Worm (Caenorhabditis elegans) whole organism, L1 larva: ENCODE results near the gene popl-5.

Experiments
- F16B12.6 ChIP-seq: fragments of 150-350 bp; optimal IDR thresholded peaks from 2 replicates; lab custom pipeline; 2014; ENCODE audit warnings: missing biosample characterization, missing genetic modification characterization
- ama-1 ChIP-seq: fragments of 150-350 bp; optimal IDR thresholded peaks from 2 replicates; lab custom pipeline; 2014
- blmp-1 ChIP-seq: fragments of 150-350 bp; optimal IDR thresholded peaks from 2 replicates; lab custom pipeline; 2014; ENCODE audit warnings: missing biosample characterization, missing genetic modification characterization
- dpl-1 ChIP-seq, 3 experiments: fragments of 150-350 bp in 2 of 3; sonication (generic microtip) in 1 of 3; optimal IDR thresholded peaks; 2 replicates each; lab custom pipeline; 2014 to 2017; ENCODE audit warnings: missing biosample characterization in 3 of 3, missing genetic modification characterization in 3 of 3, missing genetic modification reagents in 3 of 3
- dsc-1 ChIP-seq: sonication (generic microtip); optimal IDR thresholded peaks from 2 replicates; lab custom pipeline; 2016; ENCODE audit warnings: mild to moderate bottlenecking, missing genetic modification characterization, missing compliant biosample characterization
- efl-1 ChIP-seq, 4 experiments: fragments of 150-350 bp; optimal IDR thresholded peaks in 3 of 4; peaks in 1 of 4; 1 replicate in 1 of 4; 2 replicates in 3 of 4; lab custom pipeline; 2014; ENCODE audit warnings: missing biosample characterization in 2 of 4, missing genetic modification characterization in 2 of 4, missing genetic modification reagents in 2 of 4
- elt-2 ChIP-seq: sonication (generic microtip); optimal IDR thresholded peaks from 2 replicates; lab custom pipeline; 2016; ENCODE audit warnings: missing genetic modification characterization, mild to moderate bottlenecking, inconsistent platforms, missing compliant biosample characterization, missing genetic modification reagents
- elt-3 ChIP-seq, 6 experiments: fragments of 150-350 bp in 1 of 6; sonication (generic microtip); optimal IDR thresholded peaks; 2 replicates each; lab custom pipeline; 2017 to 2018; ENCODE audit warnings: missing biosample characterization in 6 of 6, missing genetic modification characterization in 6 of 6, inconsistent platforms in 1 of 6
- fos-1 ChIP-seq: fragments of 150-350 bp; optimal IDR thresholded peaks from 2 replicates; lab custom pipeline; 2014; ENCODE audit warnings: missing biosample characterization, missing genetic modification characterization
- irx-1 ChIP-seq: sonication (generic microtip); optimal IDR thresholded peaks from 2 replicates; lab custom pipeline; 2016; ENCODE audit warnings: missing genetic modification characterization, missing compliant biosample characterization
- jun-1 ChIP-seq: fragments of 150-350 bp; optimal IDR thresholded peaks from 2 replicates; lab custom pipeline; 2014; ENCODE audit warnings: missing biosample characterization, missing genetic modification reagents, missing genetic modification characterization
- lin-14 ChIP-seq: fragments of 200-800 bp; sonication (Bioruptor generic); optimal IDR thresholded peaks from 2 replicates; lab custom pipeline; 2018; ENCODE audit warnings: mild to moderate bottlenecking, missing genetic modification characterization, moderate library complexity, missing compliant biosample characterization
- lin-35 ChIP-seq, 2 experiments: fragments of 150-350 bp; optimal IDR thresholded peaks; 2 replicates each; lab custom pipeline; 2014; ENCODE audit warnings: missing biosample characterization in 2 of 2, missing genetic modification characterization in 2 of 2, missing genetic modification reagents in 2 of 2
- lin-39 ChIP-seq: fragments of 150-350 bp; optimal IDR thresholded peaks from 2 replicates; lab custom pipeline; 2014; ENCODE audit warnings: missing biosample characterization, missing genetic modification reagents, missing genetic modification characterization
- lir-3 ChIP-seq: sonication (generic microtip); optimal IDR thresholded peaks from 2 replicates; lab custom pipeline; 2016; ENCODE audit warnings: mild to moderate bottlenecking, missing genetic modification characterization, moderate library complexity, missing compliant biosample characterization; ENCODE audit not compliant: poor library complexity
- lsy-2 ChIP-seq, 2 experiments: fragments of 150-350 bp; optimal IDR thresholded peaks; 2 replicates each; lab custom pipeline; 2014; ENCODE audit warnings: missing biosample characterization in 2 of 2, missing genetic modification characterization in 2 of 2
- mdl-1 ChIP-seq, 2 experiments: fragments of 150-350 bp; optimal IDR thresholded peaks; 2 replicates each; lab custom pipeline; 2014 to 2017; ENCODE audit warnings: missing biosample characterization in 2 of 2, missing genetic modification characterization in 2 of 2, inconsistent platforms in 1 of 2
- mep-1 ChIP-seq: fragments of 150-350 bp; optimal IDR thresholded peaks from 2 replicates; lab custom pipeline; 2014; ENCODE audit warnings: missing biosample characterization, missing genetic modification characterization
- nhr-11 ChIP-seq: fragments of 150-350 bp; optimal IDR thresholded peaks from 2 replicates; lab custom pipeline; 2014; ENCODE audit warnings: missing biosample characterization, missing genetic modification characterization
- nhr-19 ChIP-seq: fragments of 200-800 bp; sonication (Bioruptor generic); conservative IDR thresholded peaks from 2 replicates; pipeline ENCODE4 v1.3.6; 2022; ENCODE audit warnings: missing genetic modification characterization, missing compliant biosample characterization
- nhr-20 ChIP-seq: sonication (generic microtip); optimal IDR thresholded peaks from 2 replicates; lab custom pipeline; 2016; ENCODE audit warnings: mild to moderate bottlenecking, missing genetic modification characterization, missing compliant biosample characterization
- nhr-28 ChIP-seq: fragments of 150-350 bp; optimal IDR thresholded peaks from 2 replicates; lab custom pipeline; 2014; ENCODE audit warnings: missing biosample characterization, missing genetic modification characterization
- nhr-47 ChIP-seq: sonication (generic microtip); optimal IDR thresholded peaks from 2 replicates; lab custom pipeline; 2016; ENCODE audit warnings: mild to moderate bottlenecking, missing genetic modification characterization, moderate library complexity, missing compliant biosample characterization
- nhr-71 ChIP-seq: sonication (generic microtip); optimal IDR thresholded peaks from 2 replicates; lab custom pipeline; 2016; ENCODE audit warnings: mild to moderate bottlenecking, missing genetic modification characterization, moderate library complexity, missing compliant biosample characterization
- nhr-85 ChIP-seq: sonication (generic microtip); peaks from one replicate; lab custom pipeline; 2016; ENCODE audit warnings: missing genetic modification characterization, inconsistent platforms, missing compliant biosample characterization
- nhr-90 ChIP-seq: sonication (generic microtip); optimal IDR thresholded peaks from 2 replicates; lab custom pipeline; 2016; ENCODE audit warnings: mild to moderate bottlenecking, missing genetic modification characterization, missing compliant biosample characterization; ENCODE audit not compliant: poor library complexity
- pqm-1 ChIP-seq: sonication (generic microtip); optimal IDR thresholded peaks from 3 replicates; lab custom pipeline; 2017; ENCODE audit warnings: missing biosample characterization, missing genetic modification characterization
- skn-1 ChIP-seq: fragments of 150-350 bp; optimal IDR thresholded peaks from 2 replicates; lab custom pipeline; 2014; ENCODE audit warnings: missing biosample characterization, missing genetic modification characterization
- snu-23 ChIP-seq: sonication (generic microtip); optimal IDR thresholded peaks from 2 replicates; lab custom pipeline; 2016; ENCODE audit warnings: missing genetic modification characterization, missing compliant biosample characterization
- sup-37 ChIP-seq: fragments of 200-800 bp; sonication (Bioruptor generic); optimal IDR thresholded peaks from 2 replicates; lab custom pipeline; 2018; ENCODE audit warnings: mild to moderate bottlenecking, missing genetic modification characterization, missing compliant biosample characterization
- swsn-7 ChIP-seq: sonication (generic microtip); optimal IDR thresholded peaks from 2 replicates; lab custom pipeline; 2016; ENCODE audit warnings: missing genetic modification characterization, missing compliant biosample characterization
- tbx-2 ChIP-seq: sonication (generic microtip); optimal IDR thresholded peaks from 2 replicates; lab custom pipeline; 2016; ENCODE audit warnings: missing genetic modification characterization, missing compliant biosample characterization
- unc-130 ChIP-seq: fragments of 150-350 bp; optimal IDR thresholded peaks from 2 replicates; lab custom pipeline; 2017; ENCODE audit warnings: missing biosample characterization, missing genetic modification characterization, inconsistent platforms
- unc-98 ChIP-seq: fragments of 200-800 bp; sonication (Bioruptor generic); IDR thresholded peaks from 2 replicates; pipeline ENCODE4 v1.3.6; 2022; ENCODE audit warnings: missing genetic modification characterization, missing compliant biosample characterization
- vab-15 ChIP-seq: sonication (generic microtip); optimal IDR thresholded peaks from 2 replicates; lab custom pipeline; 2017; ENCODE audit warnings: missing genotype, mild to moderate bottlenecking, missing genetic modification characterization, missing compliant biosample characterization
- xbp-1 ChIP-seq: sonication (generic microtip); optimal IDR thresholded peaks from 2 replicates; lab custom pipeline; 2016; ENCODE audit warnings: missing genetic modification characterization, missing compliant biosample characterization
- zip-4 ChIP-seq: fragments of 200-800 bp; sonication (Bioruptor generic); optimal IDR thresholded peaks from 2 replicates; lab custom pipeline; 2018; ENCODE audit warnings: mild to moderate bottlenecking, missing genetic modification characterization, moderate library complexity, missing compliant biosample characterization
- ztf-4 ChIP-seq: fragments of 150-350 bp; optimal IDR thresholded peaks from 2 replicates; lab custom pipeline; 2014; ENCODE audit warnings: missing biosample characterization, missing genetic modification characterization

popl-5 gene

ce11 chrIII:11451380-11451779 is 35.8 kb downstream of the popl-5 start:
- TF ChIP-seq nhr-85 (tag; lab: Kevin White, UChicago): peak; percentile 59
- TF ChIP-seq lin-14 (GFP tag; lab: Kevin White, UChicago): peak; percentile 44
- peak; percentile 15 for TF ChIP-seq dsc-1
- peak; percentile 45 for TF ChIP-seq blmp-1 (tag; lab: Kevin White, UChicago)
- TF ChIP-seq ama-1 (lab: Kevin White, UChicago): no peak

ce11 chrIII:11448330-11448729 is 38.8 kb downstream of the popl-5 start:
- TF ChIP-seq blmp-1 (tag; lab: Kevin White, UChicago) (peak; percentile 54), zip-4 (no peak)

- no peak for TF ChIP-seq sup-37 (GFP tag; lab: Kevin White, UChicago)
- TF ChIP-seq efl-1 (optimal IDR thresholded peaks at IDR 0.05; lab: Kevin White, UChicago): no peak
- TF ChIP-seq efl-1 (GFP tag; optimal IDR thresholded peaks at IDR 0.05 in 1 of 2; lab: Kevin White, UChicago): peak in 1 of 2 experiments; percentile 11
Measured at ce11 chrIII:11446826-11447225, 40.3 kb downstream of the popl-5 start.

- TF ChIP-seq dpl-1 (GFP tag; optimal IDR thresholded peaks at IDR 0.05; lab: Kevin White, UChicago): peak in 1 of 3 experiments; percentile 8
- TF ChIP-seq swsn-7 (tag; lab: Kevin White, UChicago): peak; percentile 30
- TF ChIP-seq mep-1 (tag; lab: Kevin White, UChicago): peak; percentile 72
- TF ChIP-seq nhr-90 (tag; lab: Kevin White, UChicago): peak; percentile 56
- TF ChIP-seq vab-15 (tag; lab: Kevin White, UChicago): no peak
- peak; percentile 43 for TF ChIP-seq blmp-1 (tag; lab: Kevin White, UChicago)
- no peak for TF ChIP-seq xbp-1
- TF ChIP-seq nhr-85 (tag; lab: Kevin White, UChicago): peak; percentile 78
- peak; percentile 15 for TF ChIP-seq lir-3 (tag; lab: Kevin White, UChicago)
- TF ChIP-seq mdl-1 (tag; optimal IDR thresholded peaks at IDR 0.05; lab: Kevin White, UChicago): peak in 1 of 2 experiments; percentile 33
- peak; percentile 66 for TF ChIP-seq lin-14 (GFP tag; lab: Kevin White, UChicago)
- peak; percentile 22 for TF ChIP-seq nhr-47 (tag; lab: Kevin White, UChicago)
- peak; percentile 36 to 45 for TF ChIP-seq lsy-2 (tag; optimal IDR thresholded peaks at IDR 0.05; lab: Kevin White, UChicago)
- no peak for TF ChIP-seq lin-39
- TF ChIP-seq elt-3 (tag; optimal IDR thresholded peaks at IDR 0.05; lab: Kevin White, UChicago): peak in 2 of 6 experiments; percentile 66 to 82
- no peak for TF ChIP-seq pqm-1
- peak in 1 of 2 experiments; percentile 58 for TF ChIP-seq lin-35 (GFP tag; optimal IDR thresholded peaks at IDR 0.05; lab: Kevin White, UChicago)
- TF ChIP-seq nhr-19: peak; percentile 32; the same call in 1 of the 2 replicates
- no peak for TF ChIP-seq F16B12.6 (tag; lab: Kevin White, UChicago)
- no peak for TF ChIP-seq unc-98 (GFP tag; lab: Robert Waterston, UW)
- TF ChIP-seq elt-2 (tag; lab: Kevin White, UChicago): peak; percentile 65
- peak; percentile 11 for TF ChIP-seq tbx-2 (tag; lab: Kevin White, UChicago)
- peak; percentile 42 for TF ChIP-seq irx-1 (tag; lab: Kevin White, UChicago)
- TF ChIP-seq nhr-20 (tag; lab: Kevin White, UChicago): peak; percentile 73
- peak; percentile 20 for TF ChIP-seq nhr-11 (tag; lab: Kevin White, UChicago)
- no peak for TF ChIP-seq skn-1
- no peak for TF ChIP-seq fos-1
- TF ChIP-seq efl-1 (optimal IDR thresholded peaks at IDR 0.05; lab: Kevin White, UChicago): peak in 1 of 2 experiments; percentile 16
- TF ChIP-seq efl-1 (GFP tag; optimal IDR thresholded peaks at IDR 0.05 in 1 of 2; lab: Kevin White, UChicago): peak; percentile 16 to 88
- TF ChIP-seq dsc-1: peak; percentile 3
- TF ChIP-seq ztf-4 (tag; lab: Kevin White, UChicago): no peak
- TF ChIP-seq nhr-71 (tag; lab: Kevin White, UChicago): peak; percentile 81
- peak; percentile 5 for TF ChIP-seq jun-1
- peak; percentile 42 for TF ChIP-seq unc-130 (tag; lab: Kevin White, UChicago)
- peak; percentile 30 for TF ChIP-seq nhr-28
- TF ChIP-seq snu-23 (GFP tag; lab: Kevin White, UChicago): peak; percentile 61
Measured at ce11 chrIII:11444796-11445386, 42.3 kb downstream of the popl-5 start.
